Worm (Caenorhabditis elegans) whole organism, late embryonic: ENCODE data around the gene C47E8.4.

ENCODE experiments used
- ceh-30 ChIP-seq: fragments of 150-350 bp; optimal IDR thresholded peaks from 2 replicates; lab custom pipeline; 2014; ENCODE audit warnings: missing biosample characterization, missing genetic modification characterization
- ceh-48 ChIP-seq: sonication (generic microtip); optimal IDR thresholded peaks from 2 replicates; lab custom pipeline; 2016; ENCODE audit warnings: missing genetic modification characterization, inconsistent platforms, missing compliant biosample characterization
- dmd-4 ChIP-seq: sonication (generic microtip); optimal IDR thresholded peaks from 2 replicates; lab custom pipeline; 2016; ENCODE audit warnings: borderline replicate concordance, missing genetic modification characterization, missing compliant biosample characterization
- ets-4 ChIP-seq: sonication (generic microtip); optimal IDR thresholded peaks from 2 replicates; lab custom pipeline; 2016; ENCODE audit warnings: missing genetic modification characterization, missing compliant biosample characterization
- fax-1 ChIP-seq: sonication (generic microtip); optimal IDR thresholded peaks from 2 replicates; lab custom pipeline; 2016; ENCODE audit warnings: missing genotype, missing genetic modification characterization, missing compliant biosample characterization
- lim-6 ChIP-seq: sonication (generic microtip); optimal IDR thresholded peaks from 2 replicates; lab custom pipeline; 2016; ENCODE audit warnings: missing genetic modification characterization, missing compliant biosample characterization
- madf-2 ChIP-seq: sonication (generic microtip); optimal IDR thresholded peaks from 2 replicates; lab custom pipeline; 2017; ENCODE audit warnings: missing genetic modification characterization, missing compliant biosample characterization
- pha-4 ChIP-seq: fragments of 150-350 bp; optimal IDR thresholded peaks from 2 replicates; lab custom pipeline; 2018; ENCODE audit warnings: missing biosample characterization, missing genetic modification reagents, missing genetic modification characterization
- pqm-1 ChIP-seq: sonication (generic microtip); optimal IDR thresholded peaks from 2 replicates; lab custom pipeline; 2016; ENCODE audit warnings: missing genetic modification characterization, missing compliant biosample characterization
- rnt-1 ChIP-seq: sonication (generic microtip); optimal IDR thresholded peaks from 2 replicates; lab custom pipeline; 2016; ENCODE audit warnings: missing genetic modification characterization, missing compliant biosample characterization
- syd-9 ChIP-seq: sonication (generic microtip); optimal IDR thresholded peaks from 2 replicates; lab custom pipeline; 2016; ENCODE audit warnings: mild to moderate bottlenecking, missing genetic modification characterization, moderate library complexity, missing compliant biosample characterization
- zip-5 ChIP-seq: sonication (generic microtip); optimal IDR thresholded peaks from 2 replicates; lab custom pipeline; 2016; ENCODE audit warnings: missing genetic modification characterization, missing compliant biosample characterization

DNA sequence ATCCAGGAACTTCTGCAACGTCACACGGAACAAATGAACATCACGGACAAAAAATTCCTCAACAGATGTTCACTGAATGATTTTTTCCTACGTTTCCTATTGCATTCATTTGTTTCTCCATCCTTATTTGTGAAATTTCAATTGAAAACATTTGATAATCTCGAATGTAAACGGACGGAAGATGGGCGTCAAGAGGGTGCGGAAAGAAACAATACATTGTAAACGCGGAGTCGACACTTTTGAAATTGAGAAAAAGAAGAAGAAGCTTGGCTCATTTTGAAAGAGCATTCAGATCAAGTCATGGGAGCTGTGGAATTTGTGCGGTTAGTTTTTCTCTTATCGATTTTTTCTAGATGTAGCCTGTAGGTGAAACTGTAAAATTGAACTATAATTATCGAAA is 22.3 kb downstream of the C47E8.4 start, which contains the start of gene C47E8.9:
- TF ChIP-seq ceh-30 (no peak), ets-4 (no peak), madf-2 (tag; lab: Kevin White, UChicago) (no peak), syd-9 (no peak), zip-5 (tag; lab: Kevin White, UChicago) (no peak), pqm-1 (no peak), dmd-4 (tag; lab: Kevin White, UChicago) (no peak), ceh-48 (no peak), fax-1 (tag; lab: Kevin White, UChicago) (no peak), pha-4 (tag; lab: Kevin White, UChicago) (no peak), lim-6 (no peak), rnt-1 (tag; lab: Kevin White, UChicago) (no peak)
